Worm (Caenorhabditis elegans) whole organism, L3 larva: Measurements from ENCODE around the gene T08G5.15.
A peak's percentile ranks its signal among the peaks of the same experiment; 100 is the strongest.

ENCODE experiments used
- aly-2 ChIP-seq: fragments of 150-350 bp; optimal IDR thresholded peaks from 2 replicates; lab custom pipeline; 2014; ENCODE audit warnings: missing biosample characterization, missing genetic modification characterization
- ama-1 ChIP-seq: fragments of 150-350 bp; optimal IDR thresholded peaks from 2 replicates; lab custom pipeline; 2018
- ceh-16 ChIP-seq: sonication (generic microtip); optimal IDR thresholded peaks from 2 replicates; lab custom pipeline; 2017; ENCODE audit warnings: missing biosample characterization, missing genetic modification characterization
- ceh-28 ChIP-seq: fragments of 150-350 bp; optimal IDR thresholded peaks from 2 replicates; lab custom pipeline; 2014; ENCODE audit warnings: missing biosample characterization, missing genetic modification reagents, missing genetic modification characterization
- egl-27 ChIP-seq: sonication (generic microtip); optimal IDR thresholded peaks from 4 replicates; lab custom pipeline; 2017; ENCODE audit warnings: missing biosample characterization, missing genetic modification reagents, missing genetic modification characterization
- egl-5 ChIP-seq: fragments of 150-350 bp; optimal IDR thresholded peaks from 2 replicates; lab custom pipeline; 2017; ENCODE audit warnings: missing biosample characterization, missing genetic modification reagents, missing genetic modification characterization, inconsistent platforms
- elt-1 ChIP-seq: fragments of 150-350 bp; optimal IDR thresholded peaks from 2 replicates; lab custom pipeline; 2014; ENCODE audit warnings: missing biosample characterization, missing genetic modification characterization
- elt-2 ChIP-seq: sonication (generic microtip); optimal IDR thresholded peaks from 2 replicates; lab custom pipeline; 2016; ENCODE audit warnings: missing genetic modification reagents, mild to moderate bottlenecking, missing genetic modification characterization, missing compliant biosample characterization
- eor-1 ChIP-seq, 2 experiments: fragments of 150-350 bp; optimal IDR thresholded peaks; 2 replicates each; lab custom pipeline; 2014 to 2018; ENCODE audit warnings: missing biosample characterization in 2 of 2, missing genetic modification characterization in 2 of 2
- fkh-10 ChIP-seq: sonication (generic microtip); optimal IDR thresholded peaks from 2 replicates; lab custom pipeline; 2017; ENCODE audit warnings: missing biosample characterization, missing genetic modification reagents, missing genetic modification characterization
- fkh-2 ChIP-seq: fragments of 150-350 bp; optimal IDR thresholded peaks from 2 replicates; lab custom pipeline; 2014; ENCODE audit warnings: missing biosample characterization, missing genetic modification reagents, missing genetic modification characterization
- fos-1 ChIP-seq: fragments of 150-350 bp; optimal IDR thresholded peaks from 2 replicates; lab custom pipeline; 2014; ENCODE audit warnings: missing biosample characterization, missing genetic modification characterization
- hmg-11 ChIP-seq: sonication (generic microtip); optimal IDR thresholded peaks from 2 replicates; lab custom pipeline; 2016; ENCODE audit warnings: missing genetic modification characterization, missing compliant biosample characterization
- jun-1 ChIP-seq: fragments of 150-350 bp; optimal IDR thresholded peaks from 2 replicates; lab custom pipeline; 2014; ENCODE audit warnings: missing biosample characterization, missing genetic modification reagents, missing genetic modification characterization
- lin-15B ChIP-seq: fragments of 150-350 bp; optimal IDR thresholded peaks from 2 replicates; lab custom pipeline; 2014; ENCODE audit warnings: missing biosample characterization, missing genetic modification characterization
- lin-39 ChIP-seq: fragments of 150-350 bp; optimal IDR thresholded peaks from 2 replicates; lab custom pipeline; 2018; ENCODE audit warnings: missing biosample characterization, missing genetic modification reagents, missing genetic modification characterization
- lsy-12 ChIP-seq: sonication (generic microtip); optimal IDR thresholded peaks from 2 replicates; lab custom pipeline; 2016; ENCODE audit warnings: mild to moderate bottlenecking, missing genetic modification characterization, missing compliant biosample characterization
- mml-1 ChIP-seq: fragments of 150-350 bp; sonication (generic microtip); optimal IDR thresholded peaks from 3 replicates; lab custom pipeline; 2014; ENCODE audit warnings: missing biosample characterization, missing genetic modification characterization
- nfya-1 ChIP-seq: sonication (generic microtip); optimal IDR thresholded peaks from 2 replicates; lab custom pipeline; 2017; ENCODE audit warnings: missing genetic modification characterization, mild to moderate bottlenecking, missing compliant biosample characterization, antibody characterized with exemption, moderate library complexity; ENCODE audit not compliant: insufficient read depth
- nhr-11 ChIP-seq: fragments of 150-350 bp; optimal IDR thresholded peaks from 2 replicates; lab custom pipeline; 2014; ENCODE audit warnings: missing biosample characterization, missing genetic modification characterization
- nhr-23 ChIP-seq: fragments of 150-350 bp; optimal IDR thresholded peaks from 2 replicates; lab custom pipeline; 2014; ENCODE audit warnings: missing biosample characterization, missing genetic modification reagents, missing genetic modification characterization
- nhr-237 ChIP-seq: fragments of 150-350 bp; optimal IDR thresholded peaks from 2 replicates; lab custom pipeline; 2014; ENCODE audit warnings: missing biosample characterization, missing genetic modification characterization
- nhr-25 ChIP-seq: sonication (generic microtip); optimal IDR thresholded peaks from 2 replicates; lab custom pipeline; 2017; ENCODE audit warnings: missing biosample characterization, missing genetic modification characterization
- nhr-43 ChIP-seq: sonication (generic microtip); optimal IDR thresholded peaks from 2 replicates; lab custom pipeline; 2016; ENCODE audit warnings: mild to moderate bottlenecking, missing genetic modification characterization, missing compliant biosample characterization; ENCODE audit not compliant: poor library complexity, severe bottlenecking
- skn-1 ChIP-seq: fragments of 150-350 bp; optimal IDR thresholded peaks from 2 replicates; lab custom pipeline; 2014; ENCODE audit warnings: missing biosample characterization, missing genetic modification characterization
- tbx-2 ChIP-seq: sonication (generic microtip); optimal IDR thresholded peaks from 2 replicates; lab custom pipeline; 2016; ENCODE audit warnings: mild to moderate bottlenecking, missing genetic modification characterization, missing compliant biosample characterization
- unc-62 ChIP-seq: fragments of 150-350 bp; sonication (generic microtip); optimal IDR thresholded peaks from 4 replicates; lab custom pipeline; 2014; ENCODE audit warnings: missing biosample characterization, missing genetic modification reagents, missing genetic modification characterization
- ztf-11 ChIP-seq: fragments of 150-350 bp; optimal IDR thresholded peaks from 2 replicates; lab custom pipeline; 2014; ENCODE audit warnings: missing biosample characterization, missing genetic modification characterization
- ztf-4 ChIP-seq: fragments of 150-350 bp; optimal IDR thresholded peaks from 2 replicates; lab custom pipeline; 2014; ENCODE audit warnings: missing biosample characterization, missing genetic modification characterization

T08G5.15 gene

ce11 chrV:14011427-14011826 lies 11.5 kb downstream of the T08G5.15 start:
- TF ChIP-seq ztf-11, result no peak
- no peak for TF ChIP-seq nhr-11 (tag; lab: Kevin White, UChicago)
- no peak for TF ChIP-seq lin-39 (tag; lab: Kevin White, UChicago)
- no peak for TF ChIP-seq nhr-23 (tag; lab: Kevin White, UChicago)

ce11 chrV:14010021-14010420 lies 13.0 kb downstream of the T08G5.15 start:
- no peak for TF ChIP-seq fkh-2 (tag; lab: Kevin White, UChicago)
- no peak for TF ChIP-seq elt-1 (tag; lab: Kevin White, UChicago)
- no peak for TF ChIP-seq aly-2 (tag; lab: Kevin White, UChicago)
- TF ChIP-seq nhr-237 (tag; lab: Kevin White, UChicago), result no peak
- no peak for TF ChIP-seq ceh-16 (tag; lab: Kevin White, UChicago)
- TF ChIP-seq, all 47 proteins: peak for 0

ce11 chrV:14008353-14008859 lies 14.6 kb downstream of the T08G5.15 start:
- peak; percentile 7 for TF ChIP-seq nhr-23 (tag; lab: Kevin White, UChicago)
- TF ChIP-seq hmg-11 (tag; lab: Kevin White, UChicago), result peak; percentile 33
- TF ChIP-seq ztf-4 (tag; lab: Kevin White, UChicago), result peak; percentile 24
- no peak for TF ChIP-seq fkh-2 (tag; lab: Kevin White, UChicago)
- TF ChIP-seq ama-1 (lab: Kevin White, UChicago), result peak; percentile 21
- peak; percentile 47 for TF ChIP-seq nfya-1 (tag; lab: Kevin White, UChicago)
- TF ChIP-seq elt-2 (tag; lab: Kevin White, UChicago), result peak; percentile 51
- TF ChIP-seq ceh-28 (tag; lab: Kevin White, UChicago), result peak; percentile 38
- peak; percentile 56 for TF ChIP-seq lsy-12 (tag; lab: Kevin White, UChicago)
- no peak for TF ChIP-seq nhr-237 (tag; lab: Kevin White, UChicago)
- TF ChIP-seq nhr-43 (tag; lab: Kevin White, UChicago), result peak; percentile 53
- TF ChIP-seq tbx-2 (tag; lab: Kevin White, UChicago), result no peak
- TF ChIP-seq fkh-10 (GFP tag; lab: Kevin White, UChicago), result no peak
- TF ChIP-seq nhr-25, result peak; percentile 71

ce11 chrV:14006819-14007218 lies 16.2 kb downstream of the T08G5.15 start:
- TF ChIP-seq eor-1 (tag; optimal IDR thresholded peaks at IDR 0.05; lab: Kevin White, UChicago), result no peak
- TF ChIP-seq jun-1 (tag; lab: Kevin White, UChicago), result no peak
- peak; percentile 62 for TF ChIP-seq hmg-11 (tag; lab: Kevin White, UChicago)
- peak; percentile 70 for TF ChIP-seq nfya-1 (tag; lab: Kevin White, UChicago)
- TF ChIP-seq mml-1 (tag; lab: Kevin White, UChicago), result no peak
- no peak for TF ChIP-seq ztf-4 (tag; lab: Kevin White, UChicago)
- peak; percentile 4 for TF ChIP-seq lin-39 (tag; lab: Kevin White, UChicago)
- no peak for TF ChIP-seq fos-1 (tag; lab: Kevin White, UChicago)
- no peak for TF ChIP-seq egl-5 (tag; lab: Kevin White, UChicago)
- TF ChIP-seq skn-1, result no peak
- TF ChIP-seq lin-15B (tag; lab: Kevin White, UChicago), result peak; percentile 19
- TF ChIP-seq, all 47 proteins: peak for 4

- no peak for TF ChIP-seq elt-2 (tag; lab: Kevin White, UChicago)
These were observed 17.2 kb downstream of the T08G5.15 start, which contains the start of gene ric-7 for ce11 chrV:14005812-14006211. ric-7 (minus strand) TSS chrV:14005912.

ce11 chrV:14004342-14004741 lies 18.6 kb downstream of the T08G5.15 start:
- TF ChIP-seq ztf-4 (tag; lab: Kevin White, UChicago), result no peak
- TF ChIP-seq egl-27, result no peak
- peak; percentile 66 for TF ChIP-seq fkh-10 (GFP tag; lab: Kevin White, UChicago)
- no peak for TF ChIP-seq unc-62 (GFP tag; lab: Kevin White, UChicago)
- peak; percentile 50 for TF ChIP-seq egl-5 (tag; lab: Kevin White, UChicago)
- peak; percentile 26 for TF ChIP-seq lin-39 (tag; lab: Kevin White, UChicago)
- TF ChIP-seq nfya-1 (tag; lab: Kevin White, UChicago), result peak; percentile 14
